Worm (Caenorhabditis elegans) whole organism, late embryonic: ENCODE measurements around the gene mec-10.

Experiments used
- F13H6.1 ChIP-seq: sonication (generic microtip); optimal IDR thresholded peaks from 2 replicates; lab custom pipeline; 2016; ENCODE audit warnings: missing genetic modification characterization, missing compliant biosample characterization
- dmd-4 ChIP-seq: sonication (generic microtip); optimal IDR thresholded peaks from 2 replicates; lab custom pipeline; 2016; ENCODE audit warnings: borderline replicate concordance, missing genetic modification characterization, missing compliant biosample characterization
- hlh-30 ChIP-seq: sonication (generic microtip); optimal IDR thresholded peaks from 2 replicates; lab custom pipeline; 2017; ENCODE audit warnings: antibody characterized with exemption, missing genetic modification characterization, missing compliant biosample characterization; ENCODE audit not compliant: insufficient read depth
- hlh-8 ChIP-seq: sonication (generic microtip); optimal IDR thresholded peaks from 2 replicates; lab custom pipeline; 2016; ENCODE audit warnings: missing genotype, missing genetic modification characterization, missing compliant biosample characterization
- lin-11 ChIP-seq: fragments of 200-800 bp; sonication (Bioruptor generic); optimal IDR thresholded peaks from 2 replicates; lab custom pipeline; 2018; ENCODE audit warnings: mild to moderate bottlenecking, missing genetic modification characterization, missing compliant biosample characterization
- pqm-1 ChIP-seq: sonication (generic microtip); optimal IDR thresholded peaks from 2 replicates; lab custom pipeline; 2016; ENCODE audit warnings: missing genetic modification characterization, missing compliant biosample characterization

ce11 chrX:8475759-8476228, 5.7 kb upstream of the mec-10 start, which contains the start of gene nhr-14:
- TF ChIP-seq dmd-4 (tag; lab: Kevin White, UChicago): no peak
- TF ChIP-seq pqm-1 (tag; lab: Kevin White, UChicago): no peak
- no peak for TF ChIP-seq lin-11
- TF ChIP-seq hlh-30: no peak
- no peak for TF ChIP-seq hlh-8
- no peak for TF ChIP-seq F13H6.1 (tag; lab: Kevin White, UChicago)
